Fruit fly (Drosophila melanogaster): Measurements from ENCODE around the gene lilli.

lilli gene

dm6 chr2L:2945438-2946220 is 59.9 kb downstream of the lilli start:
- TF ChIP-seq Myc (optimal IDR thresholded peaks at IDR 0.05) (no peak), psq (optimal IDR thresholded peaks at IDR 0.05) (no peak), ttk (optimal IDR thresholded peaks at IDR 0.05) (no peak), insv (optimal IDR thresholded peaks at IDR 0.05) (no peak), Sin3A (optimal IDR thresholded peaks at IDR 0.05) (no peak), h (optimal IDR thresholded peaks at IDR 0.05) (no peak)

- no peak for TF ChIP-seq psq (optimal IDR thresholded peaks at IDR 0.05)
- no peak for TF ChIP-seq Sin3A (optimal IDR thresholded peaks at IDR 0.05)
- no peak for TF ChIP-seq insv (optimal IDR thresholded peaks at IDR 0.05)
- no peak for TF ChIP-seq ttk (optimal IDR thresholded peaks at IDR 0.05)
- TF ChIP-seq h (optimal IDR thresholded peaks at IDR 0.05) = no peak
- TF ChIP-seq Myc (optimal IDR thresholded peaks at IDR 0.05) = no peak
Observed at dm6 chr2L:2954472-2954871, 68.7 kb downstream of the lilli start, which contains the start of gene Rbp9. Rbp9 (plus strand) TSS chr2L:2954762.

DNA sequence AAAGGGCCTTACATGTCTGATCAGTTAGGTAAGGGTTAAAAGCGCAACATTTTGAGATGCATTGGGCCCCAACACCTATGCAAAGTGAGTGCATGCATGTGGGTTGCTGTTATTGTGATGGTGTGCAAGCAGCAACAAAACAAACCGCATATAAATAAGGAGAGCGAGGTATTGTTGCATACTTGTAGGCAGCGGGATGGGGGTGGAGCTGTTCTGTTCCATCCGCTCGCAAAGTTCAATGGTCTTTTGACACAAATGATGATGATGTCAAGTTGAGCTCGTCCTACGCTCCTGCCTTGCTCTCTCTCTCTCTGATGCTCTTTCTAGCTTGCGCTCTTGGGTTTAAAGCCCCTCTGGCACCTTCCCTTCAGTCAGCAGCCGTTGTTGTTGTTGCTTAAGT is 69.9 kb downstream of the lilli start:
- TF ChIP-seq h (optimal IDR thresholded peaks at IDR 0.05) (no peak), ttk (optimal IDR thresholded peaks at IDR 0.05) (no peak), Myc (optimal IDR thresholded peaks at IDR 0.05) (no peak), Sin3A (optimal IDR thresholded peaks at IDR 0.05) (no peak), psq (optimal IDR thresholded peaks at IDR 0.05) (no peak), insv (optimal IDR thresholded peaks at IDR 0.05) (no peak)

- TF ChIP-seq insv (optimal IDR thresholded peaks at IDR 0.05) = no peak
- no peak for TF ChIP-seq Myc (optimal IDR thresholded peaks at IDR 0.05)
- TF ChIP-seq Sin3A (optimal IDR thresholded peaks at IDR 0.05) = no peak
- no peak for TF ChIP-seq ttk (optimal IDR thresholded peaks at IDR 0.05)
- no peak for TF ChIP-seq psq (optimal IDR thresholded peaks at IDR 0.05)
- no peak for TF ChIP-seq h (optimal IDR thresholded peaks at IDR 0.05)
Observed at dm6 chr2L:2956358-2956757, 70.6 kb downstream of the lilli start.

DNA sequence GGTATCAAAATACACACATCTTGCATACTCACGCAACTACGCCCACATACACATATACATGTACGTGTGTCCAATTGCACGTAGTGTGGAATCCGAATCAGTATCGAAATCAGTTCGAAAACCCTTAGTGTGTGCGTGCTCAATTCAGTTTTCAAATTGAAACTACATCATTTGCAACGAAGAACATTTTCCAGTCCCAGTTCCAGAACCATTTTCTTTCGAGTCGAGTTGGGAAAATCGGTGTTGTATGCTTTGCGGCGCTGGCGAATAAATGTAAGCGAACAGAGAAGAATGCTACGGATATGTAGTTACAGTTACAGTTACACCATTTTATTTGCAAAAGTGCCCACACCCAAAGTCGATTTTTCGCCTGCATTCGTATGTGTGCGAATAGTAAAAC is 71.3 kb downstream of the lilli start:
- TF ChIP-seq Sin3A (optimal IDR thresholded peaks at IDR 0.05) = no peak
- no peak for TF ChIP-seq psq (optimal IDR thresholded peaks at IDR 0.05)
- TF ChIP-seq h (optimal IDR thresholded peaks at IDR 0.05) = no peak
- TF ChIP-seq Myc (optimal IDR thresholded peaks at IDR 0.05) = no peak
- no peak for TF ChIP-seq insv (optimal IDR thresholded peaks at IDR 0.05)
- TF ChIP-seq ttk (optimal IDR thresholded peaks at IDR 0.05) = no peak

DNA sequence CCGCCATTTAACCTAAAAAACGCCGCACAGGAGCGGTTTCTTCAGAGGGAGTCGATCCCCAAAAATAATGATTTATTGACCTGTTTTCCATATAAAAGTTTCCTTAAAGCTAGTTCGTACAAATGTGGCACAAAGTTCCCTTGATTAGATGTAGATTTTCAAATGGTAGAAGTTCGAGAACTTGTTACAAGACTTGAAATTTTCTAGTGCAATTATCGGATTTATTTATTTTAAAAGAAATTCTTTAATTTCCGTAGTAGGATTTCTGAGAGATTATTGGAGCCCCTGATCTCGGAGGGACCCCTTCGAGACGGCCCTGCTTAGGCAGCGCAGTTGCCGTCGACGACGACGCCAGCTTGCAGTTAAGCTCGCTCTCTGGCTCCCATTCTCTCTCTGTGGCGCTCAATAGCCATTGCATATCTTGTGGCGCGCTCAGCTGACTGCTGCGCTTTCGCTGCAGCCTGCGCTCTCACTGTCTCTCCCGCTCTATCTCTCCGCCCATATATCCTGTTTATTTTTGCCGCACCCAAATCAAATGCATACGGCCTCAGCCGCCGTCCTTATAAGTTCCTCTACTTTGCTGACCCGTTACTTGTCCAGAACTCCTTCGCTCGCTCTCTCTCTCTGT is 71.9 kb downstream of the lilli start:
- TF ChIP-seq Myc (optimal IDR thresholded peaks at IDR 0.05) (no peak), insv (optimal IDR thresholded peaks at IDR 0.05) (no peak), ttk (optimal IDR thresholded peaks at IDR 0.05) (no peak), h (optimal IDR thresholded peaks at IDR 0.05) (no peak), Sin3A (optimal IDR thresholded peaks at IDR 0.05) (no peak), psq (optimal IDR thresholded peaks at IDR 0.05) (no peak)

- TF ChIP-seq ttk (optimal IDR thresholded peaks at IDR 0.05) = no peak
- no peak for TF ChIP-seq Myc (optimal IDR thresholded peaks at IDR 0.05)
- TF ChIP-seq h (optimal IDR thresholded peaks at IDR 0.05) = no peak
- no peak for TF ChIP-seq insv (optimal IDR thresholded peaks at IDR 0.05)
- no peak for TF ChIP-seq Sin3A (optimal IDR thresholded peaks at IDR 0.05)
- TF ChIP-seq psq (optimal IDR thresholded peaks at IDR 0.05) = no peak
Observed at dm6 chr2L:2958858-2959257, 73.1 kb downstream of the lilli start.

DNA sequence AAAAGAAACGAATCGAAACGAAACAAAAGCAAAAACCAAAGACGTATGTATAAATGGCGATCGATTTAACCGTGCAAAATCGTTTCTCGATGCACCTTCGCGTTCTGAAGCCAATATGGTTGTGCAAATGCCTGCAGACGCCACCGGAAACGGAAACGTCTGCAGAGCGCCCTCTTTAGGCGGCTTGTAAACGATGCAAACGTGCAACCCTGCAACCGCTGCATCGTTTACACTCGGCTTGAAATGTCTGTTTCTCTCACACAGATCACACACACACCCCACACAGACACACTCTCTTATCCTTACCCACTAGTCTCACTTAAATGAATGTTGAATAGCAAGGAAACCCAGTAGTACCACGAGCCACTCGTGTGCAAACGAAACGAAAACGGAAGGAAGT is 81.2 kb downstream of the lilli start:
- no peak for TF ChIP-seq Myc (optimal IDR thresholded peaks at IDR 0.05)
- TF ChIP-seq Sin3A (optimal IDR thresholded peaks at IDR 0.05) = no peak
- TF ChIP-seq ttk (optimal IDR thresholded peaks at IDR 0.05) = no peak
- no peak for TF ChIP-seq psq (optimal IDR thresholded peaks at IDR 0.05)
- no peak for TF ChIP-seq h (optimal IDR thresholded peaks at IDR 0.05)

DNA sequence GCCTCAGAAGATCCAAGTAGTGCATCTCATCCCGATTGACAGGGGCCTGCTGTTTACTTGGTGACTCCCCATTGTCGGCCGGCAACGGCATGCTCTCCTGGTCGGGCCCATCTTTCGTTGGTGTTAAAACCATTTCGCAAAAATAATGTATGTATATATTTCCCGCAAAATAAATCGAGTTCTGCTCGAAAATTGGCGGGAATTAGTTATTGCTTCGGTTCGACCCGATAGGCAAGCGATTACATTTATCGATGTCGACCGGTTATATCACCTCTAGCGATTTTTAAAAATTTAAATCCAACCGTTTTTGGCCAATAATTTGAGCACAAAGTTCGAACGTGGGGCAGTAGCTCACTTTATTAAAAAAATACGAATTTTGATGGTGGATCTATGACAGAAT is 83.7 kb downstream of the lilli start, which contains the start of gene Ts:
Gene Ts (minus strand): TSS at position 201 of the 400 bp plus-strand sequence.
- no peak for TF ChIP-seq h (optimal IDR thresholded peaks at IDR 0.05)
- no peak for TF ChIP-seq Myc (optimal IDR thresholded peaks at IDR 0.05)
- no peak for TF ChIP-seq psq (optimal IDR thresholded peaks at IDR 0.05)
- TF ChIP-seq Sin3A (optimal IDR thresholded peaks at IDR 0.05) = no peak
- no peak for TF ChIP-seq insv (optimal IDR thresholded peaks at IDR 0.05)
- no peak for TF ChIP-seq ttk (optimal IDR thresholded peaks at IDR 0.05)

DNA sequence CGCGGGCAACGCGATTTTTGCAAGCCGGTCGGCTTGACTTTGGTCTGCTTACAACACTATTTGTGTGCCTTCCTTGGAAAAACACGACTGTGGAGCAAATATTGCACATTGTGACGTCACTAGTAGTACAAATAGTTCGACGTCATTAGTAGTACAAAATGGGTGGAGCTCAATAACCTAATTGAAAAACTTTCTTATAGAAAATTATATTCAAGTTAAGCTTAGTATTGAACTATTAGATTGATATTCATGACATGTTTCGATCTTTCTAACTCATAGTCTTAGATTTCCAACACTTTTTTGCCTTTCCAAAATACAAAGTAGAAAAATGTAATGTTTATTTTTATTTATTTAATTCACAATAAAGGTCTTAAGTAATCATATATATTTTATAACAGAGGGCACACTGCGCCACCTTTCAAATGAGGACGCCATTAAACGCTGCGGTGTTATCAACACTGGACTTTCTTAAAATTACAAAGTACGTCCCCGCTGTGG is 86.8 kb downstream of the lilli start, which contains the start of the genes Rrp1 and gammaTub23C:
Gene Rrp1 (minus strand): TSS at position 70 of the 498 bp plus-strand sequence.
Gene gammaTub23C (plus strand): TSS at position 453 of the 498 bp plus-strand sequence.
- no peak for TF ChIP-seq Sin3A (optimal IDR thresholded peaks at IDR 0.05)
- no peak for TF ChIP-seq insv (optimal IDR thresholded peaks at IDR 0.05)
- no peak for TF ChIP-seq ttk (optimal IDR thresholded peaks at IDR 0.05)
- no peak for TF ChIP-seq Myc (optimal IDR thresholded peaks at IDR 0.05)
- no peak for TF ChIP-seq psq (optimal IDR thresholded peaks at IDR 0.05)
- no peak for TF ChIP-seq h (optimal IDR thresholded peaks at IDR 0.05)

- TF ChIP-seq psq (optimal IDR thresholded peaks at IDR 0.05) = no peak
- no peak for TF ChIP-seq ttk (optimal IDR thresholded peaks at IDR 0.05)
- no peak for TF ChIP-seq h (optimal IDR thresholded peaks at IDR 0.05)
- no peak for TF ChIP-seq insv (optimal IDR thresholded peaks at IDR 0.05)
- no peak for TF ChIP-seq Sin3A (optimal IDR thresholded peaks at IDR 0.05)
- no peak for TF ChIP-seq Myc (optimal IDR thresholded peaks at IDR 0.05)
Observed at dm6 chr2L:2976829-2977228, 91.1 kb downstream of the lilli start, which contains the start of the genes CG9641 and CG3165. CG9641 (minus strand) TSS chr2L:2976862. CG3165 (plus strand) TSS chr2L:2977122.

dm6 chr2L:2979091-2979490 is 93.4 kb downstream of the lilli start, which contains the start of gene CG9643:
CG9643 (minus strand) TSS chr2L:2979288.
- TF ChIP-seq h (optimal IDR thresholded peaks at IDR 0.05) (no peak), Sin3A (optimal IDR thresholded peaks at IDR 0.05) (no peak), psq (optimal IDR thresholded peaks at IDR 0.05) (no peak), Myc (optimal IDR thresholded peaks at IDR 0.05) (no peak), ttk (optimal IDR thresholded peaks at IDR 0.05) (no peak), insv (optimal IDR thresholded peaks at IDR 0.05) (no peak)

Measured in Kc167 (cell line).